Fruit fly (Drosophila melanogaster): ENCODE results near the gene Mcm6.

Mcm6 gene

DNA sequence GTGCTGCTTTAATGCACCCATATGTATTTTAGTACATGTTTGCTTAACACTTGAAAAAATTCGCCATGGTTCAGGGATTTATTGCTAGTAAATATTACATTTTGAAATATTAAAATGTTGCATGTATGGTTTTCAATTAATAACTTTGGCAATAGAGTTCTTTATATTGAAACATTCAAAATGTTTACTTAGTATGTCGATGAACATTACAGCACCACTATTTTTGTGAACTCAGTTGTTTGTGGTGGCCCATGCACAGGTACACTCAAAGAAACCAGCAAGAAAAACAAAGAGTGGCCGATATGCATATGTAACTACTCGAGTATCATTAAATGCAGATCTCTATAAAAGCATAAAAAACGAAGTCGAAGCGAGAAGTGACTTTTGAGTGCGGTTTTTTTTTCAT lies 27.8 kb downstream of the Mcm6 start (continued):
- TF ChIP-seq gcm (GFP tag; optimal IDR thresholded peaks at IDR 0.05) = peak; percentile 76
- TF ChIP-seq PHDP (tag; optimal IDR thresholded peaks at IDR 0.05) = peak; percentile 64
- TF ChIP-seq nom (GFP tag; optimal IDR thresholded peaks at IDR 0.05) = peak; percentile 41
- no peak for TF ChIP-seq Poxn (GFP tag; IDR thresholded peaks at IDR 0.05)
- TF ChIP-seq kay (GFP tag; optimal IDR thresholded peaks at IDR 0.05) = no peak
- TF ChIP-seq CG12744 (GFP tag; optimal IDR thresholded peaks at IDR 0.05) = peak; percentile 29
- peak; percentile 70; the same call in 1 of the 3 replicates for TF ChIP-seq so (GFP tag; IDR thresholded peaks at IDR 0.05)
- TF ChIP-seq CkIIα-i1 (GFP tag; IDR thresholded peaks at IDR 0.05) = no peak
- peak; percentile 30 for TF ChIP-seq tin (GFP tag; optimal IDR thresholded peaks at IDR 0.05)
- peak; percentile 12; the same call in 1 of the 2 replicates for TF ChIP-seq slbo (GFP tag; IDR thresholded peaks at IDR 0.05)
- TF ChIP-seq E2f1 (GFP tag; IDR thresholded peaks at IDR 0.05) = 0 out of 2 replicates have a peak, but pooled peaks have one; percentile 32
- no peak for TF ChIP-seq Gsc (GFP tag; IDR thresholded peaks at IDR 0.05)
- peak in 1 of 2 experiments; percentile 19 for TF ChIP-seq crp (GFP tag; optimal IDR thresholded peaks at IDR 0.05)
- peak; percentile 78 for TF ChIP-seq ATbp (GFP tag; optimal IDR thresholded peaks at IDR 0.05)
- peak; percentile 34 for TF ChIP-seq CG8359 (GFP tag; optimal IDR thresholded peaks at IDR 0.05; ENCODE audit: borderline replicate concordance)
- no peak for TF ChIP-seq CG1832 (GFP tag; optimal IDR thresholded peaks at IDR 0.05)
- no peak for TF ChIP-seq Ravus (GFP tag; IDR thresholded peaks at IDR 0.05)
- TF ChIP-seq inv (GFP tag; IDR thresholded peaks at IDR 0.05; ENCODE audit: partially characterized antibody) = no peak
- no peak for TF ChIP-seq chm (GFP tag; IDR thresholded peaks at IDR 0.05)
- no peak for TF ChIP-seq CG10274 (GFP tag; optimal IDR thresholded peaks at IDR 0.05)
- TF ChIP-seq mam (GFP tag; optimal IDR thresholded peaks at IDR 0.05) = peak; percentile 30
- TF ChIP-seq CG9215 (GFP tag; IDR thresholded peaks at IDR 0.05) = no peak
- peak; percentile 59 for TF ChIP-seq CG1529 (GFP tag; optimal IDR thresholded peaks at IDR 0.05)
- TF ChIP-seq CG4360 (GFP tag; IDR thresholded peaks at IDR 0.05) = peak; percentile 30; the same call in 1 of the 2 replicates
- no peak for TF ChIP-seq CG16813 (GFP tag; IDR thresholded peaks at IDR 0.05; ENCODE audit: partially characterized antibody)
- peak; percentile 39; the same call in 1 of the 2 replicates for TF ChIP-seq sens-2 (GFP tag; IDR thresholded peaks at IDR 0.05)
- peak; percentile 33 for TF ChIP-seq Mad (GFP tag; optimal IDR thresholded peaks at IDR 0.05)
- TF ChIP-seq Antp (GFP tag; optimal IDR thresholded peaks at IDR 0.05) = peak; percentile 27
- 0 out of 3 replicates have a peak, but pooled peaks have one; percentile 51 for TF ChIP-seq otp (GFP tag; IDR thresholded peaks at IDR 0.05)
- peak; percentile 72 for TF ChIP-seq Ssrp (tag; optimal IDR thresholded peaks at IDR 0.05)
- peak; percentile 16 for TF ChIP-seq Hmr (GFP tag; optimal IDR thresholded peaks at IDR 0.05)
- no peak for TF ChIP-seq cad (GFP tag; optimal IDR thresholded peaks at IDR 0.05)
- TF ChIP-seq bsh (GFP tag; optimal IDR thresholded peaks at IDR 0.05) = peak; percentile 58 to 80
- TF ChIP-seq cato (GFP tag; optimal IDR thresholded peaks at IDR 0.05; ENCODE audit: borderline replicate concordance) = no peak
- TF ChIP-seq Hmx (GFP tag; optimal IDR thresholded peaks at IDR 0.05) = no peak
- TF ChIP-seq CG32532 (GFP tag; IDR thresholded peaks at IDR 0.05) = peak; percentile 39; the same call in 1 of the 2 replicates
- TF ChIP-seq CG6272 (GFP tag; IDR thresholded peaks at IDR 0.05) = 0 out of 2 replicates have a peak, but pooled peaks have one; percentile 40
- TF ChIP-seq CG2889 (GFP tag; IDR thresholded peaks at IDR 0.05) = no peak
- no peak for TF ChIP-seq Sin3A (optimal IDR thresholded peaks at IDR 0.05)
- TF ChIP-seq CG1602 (GFP tag; optimal IDR thresholded peaks at IDR 0.05) = peak; percentile 48
- peak; percentile 1 for TF ChIP-seq en (GFP tag; optimal IDR thresholded peaks at IDR 0.05)
- TF ChIP-seq gsb-n (tag; optimal IDR thresholded peaks at IDR 0.05) = peak; percentile 68
- peak; percentile 8 for TF ChIP-seq nau (GFP tag; optimal IDR thresholded peaks at IDR 0.05)
- TF ChIP-seq CG15073 (GFP tag; optimal IDR thresholded peaks at IDR 0.05) = no peak
- peak; percentile 52 for TF ChIP-seq CG13775 (GFP tag; optimal IDR thresholded peaks at IDR 0.05)
- TF ChIP-seq fd96Cb (tag; optimal IDR thresholded peaks at IDR 0.05) = peak; percentile 81
- no peak for TF ChIP-seq CG34224 (GFP tag; IDR thresholded peaks at IDR 0.05; ENCODE audit: partially characterized antibody)
- peak; percentile 81 for TF ChIP-seq Oli (tag; optimal IDR thresholded peaks at IDR 0.05)
- TF ChIP-seq schlank (tag; optimal IDR thresholded peaks at IDR 0.05) = no peak
- peak; percentile 23 for TF ChIP-seq pnt (GFP tag; optimal IDR thresholded peaks at IDR 0.05)
- TF ChIP-seq Dll (GFP tag; IDR thresholded peaks at IDR 0.05; ENCODE audit: partially characterized antibody) = no peak
